Fruit fly (Drosophila melanogaster) whole organism, pupa: ENCODE data around the gene fd96Ca.

ENCODE experiments used
- CG10348 ChIP-seq: fragments of 200-800 bp; sonication (Bioruptor generic); IDR thresholded peaks from 2 replicates; pipeline ENCODE4 v1.3.6; 2022; ENCODE audit warnings: missing biosample characterization, missing genetic modification characterization
- CG12605 ChIP-seq: fragments of 200-800 bp; sonication (Bioruptor generic); IDR thresholded peaks from 2 replicates; pipeline ENCODE4 v1.3.6; 2022; ENCODE audit warnings: missing biosample characterization, missing genetic modification characterization
- CG13204 ChIP-seq: fragments of 200-800 bp; sonication (Bioruptor generic); optimal IDR thresholded peaks from 2 replicates; lab custom pipeline; 2018; ENCODE audit warnings: missing biosample characterization, mild to moderate bottlenecking, missing genetic modification characterization, moderate library complexity
- CG14655 ChIP-seq: fragments of 200-800 bp; sonication (Bioruptor generic); optimal IDR thresholded peaks from 3 replicates; lab custom pipeline; 2017; ENCODE audit warnings: mild to moderate bottlenecking, missing biosample characterization, missing genetic modification reagents, missing genetic modification characterization
- CG15710 ChIP-seq: fragments of 200-800 bp; sonication (Bioruptor generic); optimal IDR thresholded peaks from 2 replicates; lab custom pipeline; 2018; ENCODE audit warnings: missing biosample characterization, mild to moderate bottlenecking, missing genetic modification characterization, moderate library complexity
- CG17806 ChIP-seq: fragments of 200-800 bp; sonication (Bioruptor generic); optimal IDR thresholded peaks from 2 replicates; lab custom pipeline; 2018; ENCODE audit warnings: missing biosample characterization, mild to moderate bottlenecking, missing genetic modification characterization, moderate library complexity
- CG32121 ChIP-seq: fragments of 200-800 bp; sonication (Bioruptor generic); IDR thresholded peaks from 2 replicates; pipeline ENCODE4 v1.3.6; 2022; ENCODE audit warnings: missing biosample characterization, missing genetic modification characterization
- CG34367 ChIP-seq: fragments of 200-800 bp; sonication (Bioruptor generic); optimal IDR thresholded peaks from 2 replicates; lab custom pipeline; 2018; ENCODE audit warnings: missing biosample characterization, mild to moderate bottlenecking, missing genetic modification characterization
- CG4496 ChIP-seq: fragments of 200-800 bp; sonication (Bioruptor generic); IDR thresholded peaks from 3 replicates; pipeline ENCODE4 v1.3.6; 2022; ENCODE audit warnings: missing biosample characterization, missing genetic modification characterization
- CG8159 ChIP-seq: fragments of 200-800 bp; sonication (Bioruptor generic); optimal IDR thresholded peaks from 3 replicates; lab custom pipeline; 2018; ENCODE audit warnings: missing biosample characterization, mild to moderate bottlenecking, missing genetic modification characterization, moderate library complexity
- CG8301 ChIP-seq: fragments of 200-800 bp; sonication (Bioruptor generic); optimal IDR thresholded peaks from 2 replicates; lab custom pipeline; 2018; ENCODE audit warnings: missing biosample characterization, mild to moderate bottlenecking, missing genetic modification characterization
- CG9948 ChIP-seq: fragments of 200-800 bp; sonication (Bioruptor generic); optimal IDR thresholded peaks from 2 replicates; lab custom pipeline; 2018; ENCODE audit warnings: missing biosample characterization, mild to moderate bottlenecking, missing genetic modification characterization, moderate library complexity
- D1 ChIP-seq: fragments of 200-800 bp; sonication (Bioruptor generic); optimal IDR thresholded peaks from 2 replicates; lab custom pipeline; 2018; ENCODE audit warnings: missing biosample characterization, mild to moderate bottlenecking, missing genetic modification characterization, moderate library complexity
- EcR ChIP-seq: fragments of 200-800 bp; sonication (Bioruptor generic); optimal IDR thresholded peaks from 3 replicates; lab custom pipeline; 2019; ENCODE audit warnings: missing biosample characterization, missing genetic modification characterization, mild to moderate bottlenecking, moderate library complexity, missing genetic modification reagents
- Ets98B ChIP-seq: fragments of 200-800 bp; sonication (Bioruptor generic); IDR thresholded peaks from 2 replicates; pipeline ENCODE4 v1.3.6; 2022; ENCODE audit warnings: missing biosample characterization, missing genetic modification characterization
- Pif1A ChIP-seq: fragments of 200-800 bp; sonication (Bioruptor generic); optimal IDR thresholded peaks from 3 replicates; lab custom pipeline; 2016; ENCODE audit warnings: missing biosample characterization, missing genetic modification characterization
- Pif1B ChIP-seq: fragments of 200-800 bp; sonication (Bioruptor generic); optimal IDR thresholded peaks from 3 replicates; lab custom pipeline; 2016; ENCODE audit warnings: missing biosample characterization, missing genetic modification characterization
- Snoo ChIP-seq: fragments of 200-800 bp; sonication (Bioruptor generic); optimal IDR thresholded peaks from 3 replicates; lab custom pipeline; 2017; ENCODE audit warnings: missing biosample characterization, mild to moderate bottlenecking, missing genetic modification characterization, inconsistent platforms
- fd96Ca ChIP-seq: fragments of 200-800 bp; sonication (Bioruptor generic); IDR thresholded peaks from 3 replicates; pipeline ENCODE4 v1.3.6; 2022; ENCODE audit warnings: missing biosample characterization, missing genetic modification characterization
- gl ChIP-seq: fragments of 200-800 bp; sonication (Bioruptor generic); optimal IDR thresholded peaks from 2 replicates; lab custom pipeline; 2018; ENCODE audit warnings: missing biosample characterization, mild to moderate bottlenecking, missing genetic modification characterization
- rn ChIP-seq: fragments of 200-800 bp; sonication (Bioruptor generic); IDR thresholded peaks from 2 replicates; pipeline ENCODE4 v1.3.6; 2022; ENCODE audit warnings: missing biosample characterization, missing genetic modification characterization

Gene fd96Ca

DNA sequence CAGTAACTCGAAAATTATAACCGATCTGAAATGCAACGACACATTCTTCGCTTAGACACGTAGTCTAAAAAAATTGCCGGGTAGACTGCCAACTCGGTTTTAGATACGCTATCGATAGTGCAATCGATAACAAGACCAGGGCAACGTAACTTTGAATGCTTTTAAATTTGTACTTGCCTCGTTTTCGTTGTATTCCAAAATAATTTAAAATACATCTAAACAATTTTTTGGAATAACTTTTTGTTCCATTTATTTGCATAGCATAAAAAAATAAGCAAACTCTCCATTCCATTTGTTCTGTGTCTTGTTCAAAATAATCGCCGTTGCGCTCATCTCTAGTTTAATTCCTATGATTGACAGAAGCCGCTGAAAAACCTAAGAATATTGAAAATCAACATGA is 12.9 kb upstream of the fd96Ca start, which contains the start of the genes Stt3B and CG11839:
Stt3B (minus strand) TSS at position 69 of the 400 bp plus-strand sequence.
CG11839 (plus strand) TSS at position 359 of the 400 bp plus-strand sequence.
- TF ChIP-seq CG12605 (GFP tag; lab: Robert Waterston, UW) (no peak), CG14655 (GFP tag; lab: Kevin White, UChicago) (no peak), D1 (no peak), Pif1B (no peak), CG4496 (GFP tag; lab: Robert Waterston, UW) (no peak; the same call in 2 of the 3 replicates), gl (tag; lab: Kevin White, UChicago) (no peak), CG9948 (tag; lab: Kevin White, UChicago) (no peak), fd96Ca (no peak), CG32121 (peak; percentile 42; the same call in 1 of the 2 replicates), CG17806 (tag; lab: Kevin White, UChicago) (peak; percentile 28), EcR (GFP tag; lab: Kevin White, UChicago) (no peak), CG15710 (tag; lab: Kevin White, UChicago) (peak; percentile 53), rn (GFP tag; lab: Robert Waterston, UW) (no peak), CG13204 (GFP tag; lab: Kevin White, UChicago) (no peak), Ets98B (GFP tag; lab: Robert Waterston, UW) (no peak), Snoo (peak; percentile 21), Pif1A (GFP tag; lab: Kevin White, UChicago) (no peak), CG10348 (GFP tag; lab: Robert Waterston, UW) (no peak), CG8301 (no peak), CG8159 (tag; lab: Kevin White, UChicago) (no peak), CG34367 (tag; lab: Kevin White, UChicago) (no peak)
- TF ChIP-seq, all 21 proteins: peak for 4

DNA sequence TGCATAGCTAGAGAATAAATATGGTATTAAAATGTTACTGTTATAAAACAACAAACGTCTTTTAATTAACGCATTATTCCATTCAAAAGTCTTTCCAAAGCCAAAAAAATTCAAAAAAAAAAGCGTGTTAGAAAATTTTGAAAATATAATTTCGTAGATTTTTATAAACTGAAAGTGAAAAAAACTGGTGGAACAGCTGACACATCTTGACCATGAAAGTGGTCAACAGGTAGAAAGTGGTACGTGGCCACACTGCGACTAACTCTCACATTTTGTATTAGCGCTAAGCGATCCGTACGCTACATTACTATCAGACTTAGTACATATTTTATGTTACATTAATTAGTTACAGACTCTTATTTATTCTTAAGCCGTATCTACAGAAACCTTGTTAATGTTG is 11.6 kb upstream of the fd96Ca start, which contains the start of gene CG11836:
CG11836 (plus strand) TSS at position 256 of the 400 bp plus-strand sequence.
- no peak for TF ChIP-seq D1
- TF ChIP-seq CG32121 = no peak
- no peak for TF ChIP-seq CG34367 (tag; lab: Kevin White, UChicago)
- no peak for TF ChIP-seq CG17806 (tag; lab: Kevin White, UChicago)
- no peak for TF ChIP-seq Ets98B (GFP tag; lab: Robert Waterston, UW)
- no peak for TF ChIP-seq CG9948 (tag; lab: Kevin White, UChicago)
- no peak for TF ChIP-seq CG13204 (GFP tag; lab: Kevin White, UChicago)
- TF ChIP-seq CG4496 (GFP tag; lab: Robert Waterston, UW) = no peak
- TF ChIP-seq CG8159 (tag; lab: Kevin White, UChicago) = no peak
- TF ChIP-seq Pif1B = no peak
- no peak for TF ChIP-seq EcR (GFP tag; lab: Kevin White, UChicago)
- no peak for TF ChIP-seq gl (tag; lab: Kevin White, UChicago)
- no peak for TF ChIP-seq CG15710 (tag; lab: Kevin White, UChicago)
- TF ChIP-seq, all 21 proteins: peak for 0

DNA sequence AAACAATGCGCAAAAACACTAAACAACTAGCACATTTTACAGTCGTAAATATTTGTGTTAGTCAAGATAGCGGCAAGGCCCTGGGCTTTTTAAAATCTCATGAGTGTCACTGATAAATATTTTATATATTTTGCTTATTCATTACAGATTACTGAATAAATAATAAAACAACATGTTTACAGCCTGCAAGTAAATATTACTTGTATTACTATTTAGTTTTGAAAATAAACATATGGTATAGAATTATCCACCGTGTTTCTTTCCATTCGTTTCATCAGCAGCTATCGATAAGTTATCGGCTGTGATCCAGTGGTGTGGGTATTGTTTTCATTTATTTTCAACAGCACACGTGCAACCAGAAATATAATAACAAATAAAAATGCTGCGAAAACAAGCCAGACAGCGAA is 7.9 kb upstream of the fd96Ca start, which contains the start of the genes shams and CG11920:
shams (minus strand) TSS at position 50 of the 407 bp plus-strand sequence.
CG11920 (plus strand) TSS at position 320 of the 407 bp plus-strand sequence.
- TF ChIP-seq CG8159 (tag; lab: Kevin White, UChicago) (peak; percentile 58), CG9948 (tag; lab: Kevin White, UChicago) (no peak)

DNA sequence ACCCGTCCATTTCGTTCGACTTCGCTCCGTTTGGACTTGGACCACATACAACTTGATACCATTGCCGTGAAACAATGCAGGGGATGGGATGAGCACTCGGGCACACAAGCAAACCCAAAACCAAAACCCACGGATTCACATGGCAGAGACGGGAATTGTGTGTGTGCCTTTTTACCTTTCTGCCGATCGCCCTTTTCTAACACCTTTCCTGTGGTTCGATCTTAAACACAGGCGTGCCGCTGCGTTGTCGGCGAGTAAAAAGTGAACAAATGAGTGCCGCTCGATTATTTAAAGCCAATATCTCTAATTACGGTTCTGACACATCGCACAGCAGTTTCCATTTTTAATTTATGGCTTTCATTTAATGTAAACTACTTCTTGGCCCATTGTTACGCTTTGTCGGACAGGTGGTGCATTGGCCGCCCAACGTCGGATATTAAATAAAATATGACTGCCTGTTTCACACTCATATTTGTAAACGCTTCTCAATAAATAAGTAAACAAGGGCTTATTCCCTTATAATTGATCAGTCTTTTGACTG is 5.1 kb upstream of the fd96Ca start:
- TF ChIP-seq Snoo (no peak), CG17806 (tag; lab: Kevin White, UChicago) (no peak), CG14655 (GFP tag; lab: Kevin White, UChicago) (no peak), CG15710 (tag; lab: Kevin White, UChicago) (no peak), CG32121 (no peak), EcR (GFP tag; lab: Kevin White, UChicago) (no peak)

DNA sequence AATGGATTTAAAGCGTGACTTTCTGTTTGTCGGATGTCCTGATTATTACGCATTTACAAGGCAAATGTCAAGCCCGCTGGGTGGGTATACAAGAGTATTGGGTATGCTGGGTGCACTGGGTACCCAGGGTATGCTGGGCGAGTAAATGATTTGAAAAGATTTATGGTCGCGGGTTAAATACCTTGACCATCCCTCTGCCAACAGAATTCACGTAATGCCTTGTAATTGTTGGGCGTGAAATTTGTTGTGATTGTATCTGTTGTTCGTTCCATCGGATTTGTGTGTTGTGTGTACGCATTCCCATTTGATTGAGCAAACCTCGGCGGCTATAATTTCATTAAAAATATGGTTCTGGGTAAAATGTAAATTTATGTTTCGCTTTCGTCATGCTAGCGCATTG is 3.8 kb upstream of the fd96Ca start:
- TF ChIP-seq CG9948 (tag; lab: Kevin White, UChicago) (no peak), Pif1B (no peak)

DNA sequence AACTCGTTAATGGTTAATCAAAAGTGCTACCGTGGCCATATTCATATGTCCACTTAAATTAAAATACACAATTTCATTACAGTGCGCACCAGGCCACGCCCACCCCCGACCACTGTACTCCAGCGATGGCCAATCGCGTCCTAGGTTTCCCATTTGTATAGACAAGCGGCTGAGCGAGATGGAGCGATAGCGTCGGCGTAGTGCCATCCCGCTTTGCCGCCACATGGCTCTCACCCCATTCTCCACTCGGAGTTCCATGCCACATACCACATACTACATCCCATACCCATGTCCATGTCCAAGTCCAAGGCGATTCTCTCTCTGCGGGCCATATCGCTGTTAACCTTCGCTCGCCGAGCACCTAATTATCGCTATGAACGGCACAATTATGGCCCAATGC is 2.0 kb upstream of the fd96Ca start:
- TF ChIP-seq CG32121 (peak; percentile 46; the same call in 1 of the 2 replicates), Snoo (no peak), gl (tag; lab: Kevin White, UChicago) (no peak), CG12605 (GFP tag; lab: Robert Waterston, UW) (no peak), rn (GFP tag; lab: Robert Waterston, UW) (no peak), CG34367 (tag; lab: Kevin White, UChicago) (no peak), EcR (GFP tag; lab: Kevin White, UChicago) (no peak)
- TF ChIP-seq, all 21 proteins: peak for 1

DNA sequence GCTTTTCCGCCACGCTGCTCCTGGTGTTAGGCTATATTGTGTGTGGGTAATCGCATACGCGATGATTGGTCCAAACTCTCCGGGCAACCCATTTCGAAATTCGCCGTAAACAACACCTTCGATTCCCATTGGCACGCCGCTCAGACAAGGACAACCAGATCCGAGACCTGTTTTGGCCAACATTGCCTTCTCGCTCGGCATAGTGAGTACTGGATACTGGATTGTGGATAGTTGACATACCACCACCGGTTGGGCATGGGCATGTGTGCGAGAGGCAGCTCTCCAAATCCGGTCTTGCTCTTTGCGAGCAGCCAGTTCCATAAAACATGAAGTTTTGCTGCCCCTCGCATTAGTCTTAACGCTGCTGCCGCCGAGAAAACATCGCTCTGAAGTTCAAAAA is 12.2 kb downstream of the fd96Ca start, which contains the start of gene fd96Cb:
fd96Cb (plus strand) TSS at position 374 of the 400 bp plus-strand sequence.
- TF ChIP-seq Pif1B (no peak), CG12605 (GFP tag; lab: Robert Waterston, UW) (no peak), Pif1A (GFP tag; lab: Kevin White, UChicago) (no peak), CG13204 (GFP tag; lab: Kevin White, UChicago) (no peak), fd96Ca (no peak), CG10348 (GFP tag; lab: Robert Waterston, UW) (no peak), Snoo (no peak), CG8301 (no peak), D1 (no peak), CG9948 (tag; lab: Kevin White, UChicago) (no peak), CG17806 (tag; lab: Kevin White, UChicago) (no peak), gl (tag; lab: Kevin White, UChicago) (no peak), CG8159 (tag; lab: Kevin White, UChicago) (no peak), CG34367 (tag; lab: Kevin White, UChicago) (no peak), EcR (GFP tag; lab: Kevin White, UChicago) (no peak)
